Fruit fly (Drosophila melanogaster) whole organism, adult: ENCODE data around the gene CG14022.

ENCODE experiments used
- CG12768 ChIP-seq: fragments of 200-800 bp; sonication (Bioruptor generic); optimal IDR thresholded peaks from 2 replicates; lab custom pipeline; 2017; ENCODE audit warnings: missing biosample characterization, missing genetic modification characterization, mild to moderate bottlenecking, moderate library complexity, missing genetic modification reagents
- CG7045 ChIP-seq: fragments of 200-800 bp; sonication (Bioruptor generic); optimal IDR thresholded peaks from 2 replicates; lab custom pipeline; 2017; ENCODE audit warnings: missing biosample characterization, mild to moderate bottlenecking, missing genetic modification characterization
- Hr96 ChIP-seq: fragments of 200-800 bp; sonication (Bioruptor generic); optimal IDR thresholded peaks from 2 replicates; lab custom pipeline; 2016; ENCODE audit warnings: missing biosample characterization, missing genetic modification characterization
- kay ChIP-seq: fragments of 200-800 bp; sonication (Bioruptor generic); peaks from one replicate; lab custom pipeline; 2016; ENCODE audit warnings: missing biosample characterization, missing genetic modification characterization, borderline replicate concordance
- ovo ChIP-seq: fragments of 200-800 bp; sonication (Bioruptor generic); optimal IDR thresholded peaks from 2 replicates; lab custom pipeline; 2016; ENCODE audit warnings: missing biosample characterization, missing genetic modification characterization

dm6 chr2L:5288721-5289120 lies 40.0 kb downstream of the CG14022 start, which contains the start of gene vri:
- TF ChIP-seq CG7045 (no peak), Hr96 (GFP tag; lab: Kevin White, UChicago) (no peak), ovo (GFP tag; lab: Kevin White, UChicago) (no peak), kay (GFP tag; lab: Kevin White, UChicago) (no peak), CG12768 (GFP tag; lab: Kevin White, UChicago) (no peak)
